Fruit fly (Drosophila melanogaster) whole organism, embryonic: ENCODE results near the gene eas.

Experiments
- Aef1 ChIP-seq: fragments of 200-800 bp; sonication (Bioruptor generic); IDR thresholded peaks from 3 replicates; pipeline ENCODE4 v1.3.6; 2022; ENCODE audit warnings: missing biosample characterization, missing genetic modification characterization
- CG10565 ChIP-seq: fragments of 200-800 bp; sonication (Bioruptor generic); optimal IDR thresholded peaks from 3 replicates; lab custom pipeline; 2016; ENCODE audit warnings: missing biosample characterization, mild to moderate bottlenecking, missing genetic modification characterization
- CG10654 ChIP-seq: fragments of 200-800 bp; sonication (Bioruptor generic); optimal IDR thresholded peaks from 2 replicates; lab custom pipeline; 2016; ENCODE audit warnings: missing biosample characterization, missing genetic modification characterization
- CG10959 ChIP-seq: fragments of 200-800 bp; sonication (Bioruptor generic); IDR thresholded peaks from 2 replicates; pipeline ENCODE4 v1.3.6; 2022; ENCODE audit warnings: missing biosample characterization, missing genetic modification characterization
- CG11247 ChIP-seq: fragments of 200-800 bp; sonication (Bioruptor generic); IDR thresholded peaks from 2 replicates; pipeline ENCODE4 v1.3.6; 2022; ENCODE audit warnings: missing biosample characterization, missing genetic modification characterization
- CG12219 ChIP-seq: fragments of 200-800 bp; sonication (Bioruptor generic); optimal IDR thresholded peaks from 3 replicates; lab custom pipeline; 2018; ENCODE audit warnings: missing biosample characterization, mild to moderate bottlenecking, missing genetic modification characterization
- CG13123 ChIP-seq: fragments of 200-800 bp; sonication (Bioruptor generic); optimal IDR thresholded peaks from 2 replicates; lab custom pipeline; 2016; ENCODE audit warnings: missing biosample characterization, missing genetic modification characterization
- CG13894 ChIP-seq: fragments of 200-800 bp; sonication (Bioruptor generic); optimal IDR thresholded peaks from 3 replicates; lab custom pipeline; 2018; ENCODE audit warnings: missing biosample characterization, mild to moderate bottlenecking, missing genetic modification characterization, moderate library complexity
- CG15073 ChIP-seq: fragments of 200-800 bp; sonication (Bioruptor generic); optimal IDR thresholded peaks from 2 replicates; lab custom pipeline; 2016; ENCODE audit warnings: missing biosample characterization, missing genetic modification characterization
- CG15514 ChIP-seq: fragments of 200-800 bp; sonication (Bioruptor generic); optimal IDR thresholded peaks from 3 replicates; lab custom pipeline; 2017; ENCODE audit warnings: missing biosample characterization, missing genetic modification characterization, mild to moderate bottlenecking, moderate library complexity, missing genetic modification reagents
- CG15601 ChIP-seq: fragments of 200-800 bp; sonication (Bioruptor generic); optimal IDR thresholded peaks from 3 replicates; lab custom pipeline; 2019; ENCODE audit warnings: missing biosample characterization, mild to moderate bottlenecking, missing genetic modification characterization, moderate library complexity
- CG15696 ChIP-seq: fragments of 200-800 bp; sonication (Bioruptor generic); optimal IDR thresholded peaks from 2 replicates; lab custom pipeline; 2019; ENCODE audit warnings: missing biosample characterization, mild to moderate bottlenecking, missing genetic modification characterization, moderate library complexity
- CG17385 ChIP-seq: fragments of 200-800 bp; sonication (Bioruptor generic); optimal IDR thresholded peaks from 3 replicates; lab custom pipeline; 2018; ENCODE audit warnings: missing biosample characterization, mild to moderate bottlenecking, missing genetic modification characterization
- CG18011 ChIP-seq: fragments of 200-800 bp; sonication (Bioruptor generic); optimal IDR thresholded peaks from 2 replicates; lab custom pipeline; 2017; ENCODE audit warnings: missing biosample characterization, missing genetic modification characterization, mild to moderate bottlenecking, moderate library complexity, missing genotype
- CG2889 ChIP-seq: fragments of 200-800 bp; sonication (Bioruptor generic); IDR thresholded peaks from 3 replicates; pipeline ENCODE4 v1.3.6; 2022; ENCODE audit warnings: missing biosample characterization, missing genetic modification characterization
- CG31388 ChIP-seq: fragments of 200-800 bp; sonication (Bioruptor generic); optimal IDR thresholded peaks from 2 replicates; lab custom pipeline; 2016; ENCODE audit warnings: missing biosample characterization, missing genetic modification characterization
- CG33213 ChIP-seq: fragments of 200-800 bp; sonication (Bioruptor generic); optimal IDR thresholded peaks from 3 replicates; lab custom pipeline; 2016; ENCODE audit warnings: missing biosample characterization, missing genetic modification characterization
- CG34224 ChIP-seq: fragments of 200-800 bp; sonication (Bioruptor generic); IDR thresholded peaks from 3 replicates; pipeline ENCODE4 v1.3.6; 2022; ENCODE audit warnings: missing biosample characterization, missing genetic modification characterization; ENCODE audit not compliant: partially characterized antibody
- CG4424 ChIP-seq: fragments of 200-800 bp; sonication (Bioruptor generic); optimal IDR thresholded peaks from 3 replicates; lab custom pipeline; 2016; ENCODE audit warnings: missing biosample characterization, missing genetic modification characterization
- CG4730 ChIP-seq: fragments of 200-800 bp; sonication (Bioruptor generic); IDR thresholded peaks from 2 replicates; pipeline ENCODE4 v1.3.6; 2022; ENCODE audit warnings: missing biosample characterization, missing genetic modification characterization
- CG6765 ChIP-seq: fragments of 200-800 bp; sonication (Bioruptor generic); optimal IDR thresholded peaks from 3 replicates; lab custom pipeline; 2017; ENCODE audit warnings: missing biosample characterization, mild to moderate bottlenecking, missing genetic modification characterization
- CG8281 ChIP-seq: fragments of 200-800 bp; sonication (Bioruptor generic); optimal IDR thresholded peaks from 2 replicates; lab custom pipeline; 2018; ENCODE audit warnings: missing biosample characterization, mild to moderate bottlenecking, missing genetic modification characterization, moderate library complexity
- CG9797 ChIP-seq: fragments of 200-800 bp; sonication (Bioruptor generic); optimal IDR thresholded peaks from 3 replicates; lab custom pipeline; 2018; ENCODE audit warnings: missing biosample characterization, mild to moderate bottlenecking, missing genetic modification characterization
- CHES-1-like ChIP-seq: fragments of 200-800 bp; sonication (Bioruptor generic); optimal IDR thresholded peaks from 2 replicates; lab custom pipeline; 2016; ENCODE audit warnings: missing biosample characterization, missing genetic modification characterization
- CoRest ChIP-seq: fragments of 200-800 bp; sonication (Bioruptor generic); optimal IDR thresholded peaks from 3 replicates; lab custom pipeline; 2018; ENCODE audit warnings: missing biosample characterization, mild to moderate bottlenecking, missing genetic modification characterization, moderate library complexity
- Dip2 ChIP-seq: fragments of 200-800 bp; sonication (Bioruptor generic); IDR thresholded peaks from 2 replicates; pipeline ENCODE4 v1.3.6; 2022; ENCODE audit warnings: missing biosample characterization, missing genetic modification characterization
- Dip3 ChIP-seq: fragments of 200-800 bp; sonication (Bioruptor generic); optimal IDR thresholded peaks from 3 replicates; lab custom pipeline; 2016; ENCODE audit warnings: missing biosample characterization, missing genetic modification characterization
- Dref ChIP-seq: fragments of 200-800 bp; sonication (Bioruptor generic); IDR thresholded peaks from 2 replicates; pipeline ENCODE4 v1.3.6; 2022; ENCODE audit warnings: missing biosample characterization, missing genetic modification characterization
- Mrtf ChIP-seq: fragments of 200-800 bp; sonication (Bioruptor generic); IDR thresholded peaks from 3 replicates; pipeline ENCODE4 v1.3.6; 2022; ENCODE audit warnings: missing biosample characterization, missing genetic modification characterization
- NFAT ChIP-seq: fragments of 200-800 bp; sonication (Bioruptor generic); IDR thresholded peaks from 2 replicates; pipeline ENCODE4 v1.3.6; 2022; ENCODE audit warnings: missing biosample characterization, missing genetic modification characterization
- Nf-YA ChIP-seq: fragments of 200-800 bp; sonication (Bioruptor generic); IDR thresholded peaks from 2 replicates; pipeline ENCODE4 v1.3.6; 2022; ENCODE audit warnings: missing biosample characterization, missing genetic modification characterization
- Poxn ChIP-seq: fragments of 200-800 bp; sonication (Bioruptor generic); IDR thresholded peaks from 2 replicates; pipeline ENCODE4 v1.3.6; 2022; ENCODE audit warnings: missing biosample characterization, missing genetic modification characterization
- Sox102F ChIP-seq: fragments of 200-800 bp; sonication (Bioruptor generic); optimal IDR thresholded peaks from 2 replicates; lab custom pipeline; 2018; ENCODE audit warnings: missing biosample characterization, mild to moderate bottlenecking, missing genetic modification characterization, moderate library complexity
- Tbp ChIP-seq: fragments of >200 bp; optimal IDR thresholded peaks from 2 replicates; lab custom pipeline; 2018; ENCODE audit warnings: missing biosample characterization, missing genetic modification characterization
- ab ChIP-seq: fragments of 200-800 bp; sonication (Bioruptor generic); optimal IDR thresholded peaks from 2 replicates; lab custom pipeline; 2016; ENCODE audit warnings: missing biosample characterization, missing genetic modification characterization
- ap ChIP-seq: fragments of 200-800 bp; sonication (Bioruptor generic); IDR thresholded peaks from 2 replicates; pipeline ENCODE4 v1.3.6; 2022; ENCODE audit warnings: missing biosample characterization, missing genetic modification characterization
- bab2 ChIP-seq: fragments of 200-800 bp; sonication (Bioruptor generic); optimal IDR thresholded peaks from 2 replicates; lab custom pipeline; 2016; ENCODE audit warnings: missing biosample characterization, missing genetic modification characterization
- bowl ChIP-seq: fragments of 200-800 bp; sonication (Bioruptor generic); IDR thresholded peaks from 2 replicates; pipeline ENCODE4 v1.3.6; 2022; ENCODE audit warnings: missing biosample characterization, missing genetic modification characterization
- dati ChIP-seq: fragments of 200-800 bp; sonication (Bioruptor generic); IDR thresholded peaks from 2 replicates; pipeline ENCODE4 v1.3.6; 2022; ENCODE audit warnings: missing biosample characterization, missing genetic modification characterization
- esg ChIP-seq: fragments of 200-800 bp; sonication (Bioruptor generic); conservative IDR thresholded peaks from 2 replicates; pipeline ENCODE4 v1.3.6; 2022; ENCODE audit warnings: missing biosample characterization, missing genetic modification characterization
- gce ChIP-seq: fragments of 200-800 bp; sonication (Bioruptor generic); IDR thresholded peaks from 3 replicates; pipeline ENCODE4 v1.3.6; 2022; ENCODE audit warnings: missing biosample characterization, missing genetic modification characterization
- grn ChIP-seq: fragments of 200-800 bp; sonication (Bioruptor generic); optimal IDR thresholded peaks from 3 replicates; lab custom pipeline; 2017; ENCODE audit warnings: missing biosample characterization, missing genetic modification characterization
- h ChIP-seq: fragments of >200 bp; optimal IDR thresholded peaks from 2 replicates; lab custom pipeline; 2017
- jumu ChIP-seq: fragments of 200-800 bp; sonication (Bioruptor generic); optimal IDR thresholded peaks from 3 replicates; lab custom pipeline; 2016; ENCODE audit warnings: missing biosample characterization, missing genetic modification characterization
- pfk ChIP-seq: fragments of 200-800 bp; sonication (Bioruptor generic); optimal IDR thresholded peaks from 2 replicates; lab custom pipeline; 2018; ENCODE audit warnings: missing biosample characterization, mild to moderate bottlenecking, missing genetic modification characterization, moderate library complexity
- sens ChIP-seq: fragments of 200-800 bp; sonication (Bioruptor generic); peaks from one replicate; lab custom pipeline; 2016; ENCODE audit warnings: missing biosample characterization, missing genetic modification characterization
- sima ChIP-seq: fragments of 200-800 bp; sonication (Bioruptor generic); optimal IDR thresholded peaks from 2 replicates; lab custom pipeline; 2016; ENCODE audit warnings: missing biosample characterization, missing genetic modification characterization
- tup ChIP-seq: fragments of 200-800 bp; sonication (Bioruptor generic); optimal IDR thresholded peaks from 2 replicates; lab custom pipeline; 2016; ENCODE audit warnings: missing biosample characterization, mild to moderate bottlenecking, missing genetic modification characterization, moderate library complexity
- wek ChIP-seq: fragments of 200-800 bp; sonication (Bioruptor generic); optimal IDR thresholded peaks from 3 replicates; lab custom pipeline; 2018; ENCODE audit warnings: missing biosample characterization, mild to moderate bottlenecking, missing genetic modification characterization, moderate library complexity
- zen ChIP-seq: fragments of 200-800 bp; sonication (Bioruptor generic); optimal IDR thresholded peaks from 3 replicates; lab custom pipeline; 2018; ENCODE audit warnings: missing biosample characterization, mild to moderate bottlenecking, missing genetic modification characterization, moderate library complexity
- zfh2 ChIP-seq: fragments of 200-800 bp; sonication (Bioruptor generic); optimal IDR thresholded peaks from 2 replicates; lab custom pipeline; 2016; ENCODE audit warnings: missing biosample characterization, missing genetic modification characterization

The eas gene

DNA sequence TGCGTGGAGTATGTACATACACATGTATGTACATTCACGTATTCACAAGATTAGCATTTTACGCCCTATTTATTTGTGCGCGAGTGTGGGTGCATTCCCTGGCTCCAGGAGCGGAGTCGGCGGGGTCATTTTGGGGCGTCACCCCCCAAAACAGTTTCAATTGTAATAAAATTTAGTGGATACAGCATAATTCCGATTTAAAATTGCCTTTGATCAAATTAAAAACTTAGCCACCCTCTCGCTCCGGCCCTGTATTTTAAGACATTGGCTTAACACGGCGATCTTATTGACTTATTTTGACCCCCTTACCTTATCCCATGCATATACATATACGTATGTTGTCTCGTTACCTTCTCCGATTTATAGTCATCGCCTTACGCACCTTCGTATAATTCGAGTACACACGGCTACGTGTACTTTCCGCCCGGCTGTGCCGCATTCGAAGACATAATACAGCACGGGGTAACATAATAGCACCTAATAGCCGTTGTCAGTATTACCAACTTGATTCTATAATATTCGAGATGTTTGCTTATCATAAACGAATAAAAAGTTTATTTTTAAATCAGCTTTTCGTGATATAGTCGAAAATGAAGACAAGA is 1.3 kb downstream of the eas start (continued):
- TF ChIP-seq CG15601: peak; percentile 53
- TF ChIP-seq CG31388: peak; percentile 17
- TF ChIP-seq pfk (GFP tag; lab: Kevin White, UChicago): no peak
- no peak for TF ChIP-seq CG18011 (GFP tag; lab: Kevin White, UChicago)
- TF ChIP-seq gce: peak; percentile 84
- peak; percentile 68 for TF ChIP-seq Dip3
- peak; percentile 44 for TF ChIP-seq tup (GFP tag; lab: Kevin White, UChicago)
- TF ChIP-seq Dip2: peak; percentile 56; the same call in 1 of the 2 replicates
- peak; percentile 74 for TF ChIP-seq Poxn (GFP tag; lab: Robert Waterston, UW)
- peak; percentile 59 for TF ChIP-seq CG17385 (GFP tag; lab: Kevin White, UChicago)
- peak; percentile 26 for TF ChIP-seq CG8281 (tag; lab: Kevin White, UChicago)
- peak; percentile 72 for TF ChIP-seq CG13894 (tag; lab: Kevin White, UChicago)
- TF ChIP-seq CHES-1-like (GFP tag; lab: Kevin White, UChicago): peak; percentile 62
- TF ChIP-seq Tbp (GFP tag; lab: Kevin White, UChicago): no peak
- TF ChIP-seq esg: peak; percentile 90
- TF ChIP-seq CG13123 (GFP tag; lab: Kevin White, UChicago): peak; percentile 56
- TF ChIP-seq Nf-YA (GFP tag; lab: Robert Waterston, UW): peak; percentile 79
- TF ChIP-seq zen (tag; lab: Kevin White, UChicago): peak; percentile 64
- TF ChIP-seq jumu (GFP tag; lab: Kevin White, UChicago): peak; percentile 93
- peak; percentile 43 for TF ChIP-seq ab
- TF ChIP-seq bab2: peak; percentile 83
- no peak for TF ChIP-seq Dref (GFP tag; lab: Robert Waterston, UW)
- TF ChIP-seq CG11247 (GFP tag; lab: Robert Waterston, UW): peak; percentile 83
- TF ChIP-seq Mrtf (GFP tag; lab: Robert Waterston, UW): peak; percentile 89
- no peak for TF ChIP-seq h (lab: Kevin White, UChicago)
- TF ChIP-seq CoRest (tag; lab: Kevin White, UChicago): peak; percentile 77
- TF ChIP-seq CG12219: peak; percentile 68
- TF ChIP-seq NFAT (GFP tag; lab: Robert Waterston, UW): peak; percentile 80
- peak; percentile 50 for TF ChIP-seq CG15514 (GFP tag; lab: Kevin White, UChicago)
- TF ChIP-seq CG9797 (GFP tag; lab: Kevin White, UChicago): no peak
- TF ChIP-seq CG2889 (GFP tag; lab: Robert Waterston, UW): peak; percentile 66; the same call in 2 of the 3 replicates
- no peak for TF ChIP-seq CG6765 (GFP tag; lab: Kevin White, UChicago)
- TF ChIP-seq CG10565 (GFP tag; lab: Kevin White, UChicago): peak; percentile 4
- TF ChIP-seq sens (GFP tag; lab: Kevin White, UChicago): peak; percentile 99
- TF ChIP-seq CG34224 (GFP tag; lab: Robert Waterston, UW): no peak
- TF ChIP-seq bowl (GFP tag; lab: Robert Waterston, UW): 0 out of 2 replicates have a peak, but pooled peaks have one; percentile 51
- TF ChIP-seq ap (GFP tag; lab: Robert Waterston, UW): peak; percentile 80
- TF ChIP-seq dati (GFP tag; lab: Robert Waterston, UW): peak; percentile 69
- peak; percentile 79 for TF ChIP-seq Sox102F (GFP tag; lab: Kevin White, UChicago)
- no peak for TF ChIP-seq CG15073
- TF ChIP-seq zfh2 (GFP tag; lab: Kevin White, UChicago): peak; percentile 69
- TF ChIP-seq CG15696 (tag; lab: Kevin White, UChicago): peak; percentile 59
- peak; percentile 86 for TF ChIP-seq CG4730 (GFP tag; lab: Robert Waterston, UW)
- TF ChIP-seq Aef1: peak; percentile 94
- TF ChIP-seq CG10959 (GFP tag; lab: Robert Waterston, UW): peak; percentile 82
- peak; percentile 73 for TF ChIP-seq CG10654 (GFP tag; lab: Kevin White, UChicago)
- TF ChIP-seq wek (GFP tag; lab: Kevin White, UChicago): peak; percentile 48
- TF ChIP-seq CG33213 (GFP tag; lab: Kevin White, UChicago): peak; percentile 70
- TF ChIP-seq sima: no peak
- no peak for TF ChIP-seq grn
- TF ChIP-seq CG4424 (GFP tag; lab: Kevin White, UChicago): peak; percentile 85
